Worm (Caenorhabditis elegans): ENCODE measurements around the gene C54F6.3.

DNA sequence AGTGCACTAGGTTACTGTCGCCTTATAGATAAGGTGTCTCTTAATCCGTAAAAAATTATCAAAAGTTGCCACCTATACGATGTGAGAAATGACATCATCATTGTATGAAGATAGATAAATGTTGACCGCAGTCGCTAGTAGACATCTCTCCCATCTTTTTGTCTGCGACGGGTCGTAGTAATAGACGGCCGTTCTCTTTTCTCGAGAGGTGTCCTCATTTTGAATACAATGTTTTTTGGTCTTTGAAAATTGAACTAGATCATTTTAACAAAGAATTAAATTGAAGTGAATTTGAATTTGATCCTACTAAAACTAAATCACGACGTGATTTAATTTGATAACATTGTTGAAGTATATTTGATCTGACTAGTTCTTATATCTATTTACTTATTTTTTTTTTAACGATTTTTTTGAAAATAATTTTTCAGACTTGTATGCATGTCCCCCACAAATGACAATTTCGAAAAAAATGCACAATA, 24.4 kb upstream of the C54F6.3 start, which contains the start of the genes str-31 and nhr-172:
- TF ChIP-seq irx-1 (tag; optimal IDR thresholded peaks at IDR 0.05) (no peak), fos-1 (tag; optimal IDR thresholded peaks at IDR 0.05) (no peak), efl-3 (GFP tag; optimal IDR thresholded peaks at IDR 0.05) (no peak), lin-13 (GFP tag; optimal IDR thresholded peaks at IDR 0.05) (no peak), nhr-76 (tag; optimal IDR thresholded peaks at IDR 0.05) (no peak), nhr-12 (tag; optimal IDR thresholded peaks at IDR 0.05) (no peak), snpc-4 (tag; optimal IDR thresholded peaks at IDR 0.05) (no peak), lin-14 (GFP tag; optimal IDR thresholded peaks at IDR 0.05) (no peak), elt-3 (tag; optimal IDR thresholded peaks at IDR 0.05) (no peak), dpl-1 (GFP tag; optimal IDR thresholded peaks at IDR 0.05) (no peak), lin-35 (GFP tag; optimal IDR thresholded peaks at IDR 0.05) (no peak), elt-2 (tag; optimal IDR thresholded peaks at IDR 0.05) (no peak), aly-2 (tag; optimal IDR thresholded peaks at IDR 0.05) (no peak)
